Worm (Caenorhabditis elegans) whole organism, late embryonic: ENCODE measurements around the gene fbxa-206.

ENCODE experiments used
- T23F11.4 ChIP-seq: fragments of 200-800 bp; sonication (Bioruptor generic); optimal IDR thresholded peaks from 2 replicates; lab custom pipeline; 2018; ENCODE audit warnings: mild to moderate bottlenecking, missing genetic modification characterization, missing compliant biosample characterization
- ahr-1 ChIP-seq: sonication (generic microtip); optimal IDR thresholded peaks from 2 replicates; lab custom pipeline; 2016; ENCODE audit warnings: missing genetic modification characterization, missing compliant biosample characterization
- ama-1 ChIP-seq: fragments of 150-350 bp; optimal IDR thresholded peaks from 2 replicates; lab custom pipeline; 2014
- elt-2 ChIP-seq: sonication (generic microtip); optimal IDR thresholded peaks from 2 replicates; lab custom pipeline; 2016; ENCODE audit warnings: missing genetic modification reagents, missing genetic modification characterization, missing compliant biosample characterization
- fkh-10 ChIP-seq: fragments of 150-350 bp; optimal IDR thresholded peaks from 2 replicates; lab custom pipeline; 2014; ENCODE audit warnings: missing biosample characterization, missing genetic modification reagents, missing genetic modification characterization
- hlh-15 ChIP-seq: sonication (generic microtip); optimal IDR thresholded peaks from 2 replicates; lab custom pipeline; 2016; ENCODE audit warnings: missing genetic modification characterization, missing compliant biosample characterization
- nfya-1 ChIP-seq: sonication (generic microtip); optimal IDR thresholded peaks from 2 replicates; lab custom pipeline; 2017; ENCODE audit warnings: missing genetic modification characterization, mild to moderate bottlenecking, missing compliant biosample characterization, antibody characterized with exemption, moderate library complexity
- pha-4 ChIP-seq: fragments of 150-350 bp; optimal IDR thresholded peaks from 2 replicates; lab custom pipeline; 2018; ENCODE audit warnings: missing biosample characterization, missing genetic modification reagents, missing genetic modification characterization
- pqm-1 ChIP-seq: sonication (generic microtip); optimal IDR thresholded peaks from 2 replicates; lab custom pipeline; 2016; ENCODE audit warnings: missing genetic modification characterization, missing compliant biosample characterization
- unc-42 ChIP-seq: sonication (generic microtip); optimal IDR thresholded peaks from 2 replicates; lab custom pipeline; 2016; ENCODE audit warnings: missing genotype, missing genetic modification characterization, missing compliant biosample characterization
- ztf-16 ChIP-seq: sonication (generic microtip); optimal IDR thresholded peaks from 2 replicates; lab custom pipeline; 2017; ENCODE audit warnings: missing genetic modification characterization, missing compliant biosample characterization

DNA sequence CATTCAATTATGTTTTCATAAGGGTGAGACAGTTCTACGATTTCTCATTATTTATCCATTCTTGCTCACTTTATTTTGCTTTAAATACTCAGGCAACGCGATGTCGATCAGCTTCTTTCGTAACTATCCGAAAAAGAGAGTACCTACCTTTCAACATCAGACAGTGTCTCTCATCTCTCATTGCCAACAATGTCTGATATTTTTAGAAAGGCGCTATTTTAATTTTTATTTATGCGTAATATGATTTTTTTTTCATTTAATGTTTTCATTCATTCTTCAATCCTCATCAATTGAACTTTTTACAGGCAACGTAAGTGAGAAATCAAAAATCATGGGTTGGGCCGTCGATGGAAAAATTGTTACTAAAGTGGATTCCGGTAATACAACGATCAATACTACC, 33.5 kb downstream of the fbxa-206 start, which contains the start of gene F09C6.13:
- TF ChIP-seq ama-1 (lab: Kevin White, UChicago) (no peak), unc-42 (tag; lab: Kevin White, UChicago) (no peak), pha-4 (no peak), nfya-1 (tag; lab: Kevin White, UChicago) (no peak), pqm-1 (tag; lab: Kevin White, UChicago) (no peak), ztf-16 (tag; lab: Kevin White, UChicago) (no peak), T23F11.4 (GFP tag; lab: Kevin White, UChicago) (no peak), ahr-1 (tag; lab: Kevin White, UChicago) (no peak), fkh-10 (GFP tag; lab: Kevin White, UChicago) (no peak), elt-2 (tag; lab: Kevin White, UChicago) (no peak), hlh-15 (no peak)
